Worm (Caenorhabditis elegans) whole organism, L1 larva: ENCODE data around the gene R12A1.3.

Experiments
- C04F5.9 ChIP-seq: sonication (generic microtip); optimal IDR thresholded peaks from 2 replicates; lab custom pipeline; 2016; ENCODE audit warnings: missing genetic modification characterization, missing compliant biosample characterization
- C34B4.2 ChIP-seq: sonication (generic microtip); optimal IDR thresholded peaks from 2 replicates; lab custom pipeline; 2017; ENCODE audit warnings: mild to moderate bottlenecking, missing genetic modification characterization, missing compliant biosample characterization
- aha-1 ChIP-seq: fragments of 150-350 bp; optimal IDR thresholded peaks from 2 replicates; lab custom pipeline; 2014; ENCODE audit warnings: missing biosample characterization, missing genetic modification characterization
- blmp-1 ChIP-seq: fragments of 150-350 bp; optimal IDR thresholded peaks from 2 replicates; lab custom pipeline; 2014; ENCODE audit warnings: missing biosample characterization, missing genetic modification characterization
- ceh-63 ChIP-seq: fragments of 200-800 bp; sonication (Bioruptor generic); optimal IDR thresholded peaks from 2 replicates; lab custom pipeline; 2018; ENCODE audit warnings: mild to moderate bottlenecking, missing genetic modification characterization, missing compliant biosample characterization
- ceh-8 ChIP-seq: fragments of 200-800 bp; sonication (Bioruptor generic); optimal IDR thresholded peaks from 2 replicates; lab custom pipeline; 2018; ENCODE audit warnings: mild to moderate bottlenecking, missing genetic modification characterization, moderate library complexity, missing compliant biosample characterization
- ceh-82 ChIP-seq, 3 experiments: fragments of 150-350 bp in 1 of 3; sonication (generic microtip) in 2 of 3; optimal IDR thresholded peaks; 2 replicates each; lab custom pipeline; 2014 to 2017; ENCODE audit warnings: missing biosample characterization in 3 of 3, missing genetic modification characterization in 3 of 3
- ceh-88 ChIP-seq: fragments of 200-800 bp; sonication (Bioruptor generic); IDR thresholded peaks from 2 replicates; pipeline ENCODE4 v1.3.6; 2022; ENCODE audit warnings: missing genetic modification characterization, missing compliant biosample characterization
- ces-1 ChIP-seq: fragments of 150-350 bp; optimal IDR thresholded peaks from 2 replicates; lab custom pipeline; 2014; ENCODE audit warnings: missing biosample characterization, missing genetic modification reagents, missing genetic modification characterization
- efl-1 ChIP-seq, 4 experiments: fragments of 150-350 bp; optimal IDR thresholded peaks in 3 of 4; peaks in 1 of 4; 1 replicate in 1 of 4; 2 replicates in 3 of 4; lab custom pipeline; 2014; ENCODE audit warnings: missing biosample characterization in 2 of 4, missing genetic modification characterization in 2 of 4, missing genetic modification reagents in 2 of 4
- efl-3 ChIP-seq: fragments of 200-800 bp; sonication (Bioruptor generic); optimal IDR thresholded peaks from 2 replicates; lab custom pipeline; 2018; ENCODE audit warnings: mild to moderate bottlenecking, missing genetic modification characterization, missing compliant biosample characterization
- egl-27 ChIP-seq, 2 experiments: fragments of 150-350 bp in 1 of 2; sonication (generic microtip); optimal IDR thresholded peaks; 3 replicates each; lab custom pipeline; 2017 to 2018; ENCODE audit warnings: missing biosample characterization in 2 of 2, missing genetic modification characterization in 2 of 2, missing genetic modification reagents in 2 of 2
- elt-3 ChIP-seq, 6 experiments: fragments of 150-350 bp in 1 of 6; sonication (generic microtip); optimal IDR thresholded peaks; 2 replicates each; lab custom pipeline; 2017 to 2018; ENCODE audit warnings: missing biosample characterization in 6 of 6, missing genetic modification characterization in 6 of 6, inconsistent platforms in 1 of 6
- fkh-10 ChIP-seq: sonication (generic microtip); optimal IDR thresholded peaks from 2 replicates; lab custom pipeline; 2017; ENCODE audit warnings: missing biosample characterization, missing genetic modification reagents, missing genetic modification characterization
- fkh-8 ChIP-seq: sonication (generic microtip); optimal IDR thresholded peaks from 2 replicates; lab custom pipeline; 2016; ENCODE audit warnings: mild to moderate bottlenecking, missing genetic modification characterization, missing compliant biosample characterization
- fos-1 ChIP-seq: fragments of 150-350 bp; optimal IDR thresholded peaks from 2 replicates; lab custom pipeline; 2014; ENCODE audit warnings: missing biosample characterization, missing genetic modification characterization
- grh-1 ChIP-seq: fragments of 200-800 bp; sonication (Bioruptor generic); IDR thresholded peaks from 2 replicates; pipeline ENCODE4 v1.3.6; 2022; ENCODE audit warnings: missing genetic modification reagents, missing genetic modification characterization, missing compliant biosample characterization
- hlh-17 ChIP-seq: fragments of 200-800 bp; sonication (Bioruptor generic); optimal IDR thresholded peaks from 2 replicates; lab custom pipeline; 2018; ENCODE audit warnings: missing genetic modification characterization, mild to moderate bottlenecking, missing compliant biosample characterization, moderate library complexity, borderline replicate concordance
- hlh-4 ChIP-seq: sonication (generic microtip); optimal IDR thresholded peaks from 2 replicates; lab custom pipeline; 2016; ENCODE audit warnings: mild to moderate bottlenecking, missing genetic modification characterization, missing compliant biosample characterization
- lin-13 ChIP-seq: fragments of 150-350 bp; optimal IDR thresholded peaks from 2 replicates; lab custom pipeline; 2014; ENCODE audit warnings: missing biosample characterization, missing genetic modification reagents, missing genetic modification characterization
- lin-14 ChIP-seq: fragments of 200-800 bp; sonication (Bioruptor generic); optimal IDR thresholded peaks from 2 replicates; lab custom pipeline; 2018; ENCODE audit warnings: mild to moderate bottlenecking, missing genetic modification characterization, moderate library complexity, missing compliant biosample characterization
- lin-15B ChIP-seq: fragments of 150-350 bp; sonication (generic microtip); optimal IDR thresholded peaks from 3 replicates; lab custom pipeline; 2014; ENCODE audit warnings: missing biosample characterization, missing genetic modification characterization
- lin-35 ChIP-seq, 2 experiments: fragments of 150-350 bp; optimal IDR thresholded peaks; 2 replicates each; lab custom pipeline; 2014; ENCODE audit warnings: missing biosample characterization in 2 of 2, missing genetic modification characterization in 2 of 2, missing genetic modification reagents in 2 of 2
- lsy-2 ChIP-seq, 2 experiments: fragments of 150-350 bp; optimal IDR thresholded peaks; 2 replicates each; lab custom pipeline; 2014; ENCODE audit warnings: missing biosample characterization in 2 of 2, missing genetic modification characterization in 2 of 2
- mab-9 ChIP-seq: fragments of 200-800 bp; sonication (Bioruptor generic); IDR thresholded peaks from 2 replicates; pipeline ENCODE4 v1.3.6; 2022; ENCODE audit warnings: missing genetic modification reagents, missing genetic modification characterization, missing compliant biosample characterization
- mdl-1 ChIP-seq, 2 experiments: fragments of 150-350 bp; optimal IDR thresholded peaks; 2 replicates each; lab custom pipeline; 2014 to 2017; ENCODE audit warnings: missing biosample characterization in 2 of 2, missing genetic modification characterization in 2 of 2, inconsistent platforms in 1 of 2
- mef-2 ChIP-seq: fragments of 150-350 bp; optimal IDR thresholded peaks from 2 replicates; lab custom pipeline; 2014; ENCODE audit warnings: missing biosample characterization, missing genetic modification characterization
- mep-1 ChIP-seq: fragments of 150-350 bp; optimal IDR thresholded peaks from 2 replicates; lab custom pipeline; 2014; ENCODE audit warnings: missing biosample characterization, missing genetic modification characterization
- nhr-11 ChIP-seq: fragments of 150-350 bp; optimal IDR thresholded peaks from 2 replicates; lab custom pipeline; 2014; ENCODE audit warnings: missing biosample characterization, missing genetic modification characterization
- nhr-19 ChIP-seq: fragments of 200-800 bp; sonication (Bioruptor generic); conservative IDR thresholded peaks from 2 replicates; pipeline ENCODE4 v1.3.6; 2022; ENCODE audit warnings: missing genetic modification characterization, missing compliant biosample characterization
- nhr-20 ChIP-seq: sonication (generic microtip); optimal IDR thresholded peaks from 2 replicates; lab custom pipeline; 2016; ENCODE audit warnings: mild to moderate bottlenecking, missing genetic modification characterization, missing compliant biosample characterization
- nhr-237 ChIP-seq: fragments of 150-350 bp; optimal IDR thresholded peaks from 2 replicates; lab custom pipeline; 2014; ENCODE audit warnings: missing biosample characterization, missing genetic modification characterization
- nhr-28 ChIP-seq: fragments of 150-350 bp; optimal IDR thresholded peaks from 2 replicates; lab custom pipeline; 2014; ENCODE audit warnings: missing biosample characterization, missing genetic modification characterization
- nhr-71 ChIP-seq: sonication (generic microtip); optimal IDR thresholded peaks from 2 replicates; lab custom pipeline; 2016; ENCODE audit warnings: mild to moderate bottlenecking, missing genetic modification characterization, moderate library complexity, missing compliant biosample characterization
- nhr-85 ChIP-seq: sonication (generic microtip); peaks from one replicate; lab custom pipeline; 2016; ENCODE audit warnings: missing genetic modification characterization, inconsistent platforms, missing compliant biosample characterization
- nhr-90 ChIP-seq: sonication (generic microtip); optimal IDR thresholded peaks from 2 replicates; lab custom pipeline; 2016; ENCODE audit warnings: mild to moderate bottlenecking, missing genetic modification characterization, missing compliant biosample characterization; ENCODE audit not compliant: poor library complexity
- snu-23 ChIP-seq: sonication (generic microtip); optimal IDR thresholded peaks from 2 replicates; lab custom pipeline; 2016; ENCODE audit warnings: missing genetic modification characterization, missing compliant biosample characterization
- tbx-2 ChIP-seq: sonication (generic microtip); optimal IDR thresholded peaks from 2 replicates; lab custom pipeline; 2016; ENCODE audit warnings: missing genetic modification characterization, missing compliant biosample characterization
- unc-130 ChIP-seq: fragments of 150-350 bp; optimal IDR thresholded peaks from 2 replicates; lab custom pipeline; 2017; ENCODE audit warnings: missing biosample characterization, missing genetic modification characterization, inconsistent platforms
- unc-86 ChIP-seq: sonication (generic microtip); optimal IDR thresholded peaks from 2 replicates; lab custom pipeline; 2016; ENCODE audit warnings: missing genetic modification characterization, missing compliant biosample characterization
- unc-98 ChIP-seq: fragments of 200-800 bp; sonication (Bioruptor generic); IDR thresholded peaks from 2 replicates; pipeline ENCODE4 v1.3.6; 2022; ENCODE audit warnings: missing genetic modification characterization, missing compliant biosample characterization
- xbp-1 ChIP-seq: sonication (generic microtip); optimal IDR thresholded peaks from 2 replicates; lab custom pipeline; 2016; ENCODE audit warnings: missing genetic modification characterization, missing compliant biosample characterization
- ztf-11 ChIP-seq, 2 experiments: sonication (generic microtip); optimal IDR thresholded peaks; 2 replicates each; lab custom pipeline; 2016 to 2017; ENCODE audit warnings: missing genetic modification characterization in 2 of 2, missing biosample characterization in 1 of 2, missing compliant biosample characterization in 1 of 2

Gene R12A1.3

ce11 chrV:1444180-1444579, 18.6 kb upstream of the R12A1.3 start, which contains the start of gene cnc-1:
Gene cnc-1 (minus strand): TSS chrV:1444280.
- TF ChIP-seq snu-23 (GFP tag; lab: Kevin White, UChicago) = no peak
- TF ChIP-seq egl-27 (tag; optimal IDR thresholded peaks at IDR 0.05; lab: Kevin White, UChicago) = no peak
- TF ChIP-seq mab-9 (GFP tag; lab: Robert Waterston, UW) = no peak
- TF ChIP-seq ces-1 = no peak
- no peak for TF ChIP-seq nhr-11
- TF ChIP-seq mep-1 (tag; lab: Kevin White, UChicago) = no peak
- no peak for TF ChIP-seq nhr-237
- no peak for TF ChIP-seq mdl-1 (tag; optimal IDR thresholded peaks at IDR 0.05; lab: Kevin White, UChicago)
- TF ChIP-seq hlh-4 = no peak
- TF ChIP-seq C04F5.9 (tag; lab: Kevin White, UChicago) = no peak
- TF ChIP-seq ztf-11 (tag; optimal IDR thresholded peaks at IDR 0.05; lab: Kevin White, UChicago) = no peak
- no peak for TF ChIP-seq lin-35 (GFP tag; optimal IDR thresholded peaks at IDR 0.05; lab: Kevin White, UChicago)
- no peak for TF ChIP-seq grh-1
- no peak for TF ChIP-seq ceh-88
- TF ChIP-seq nhr-85 (tag; lab: Kevin White, UChicago) = no peak
- TF ChIP-seq nhr-90 (tag; lab: Kevin White, UChicago) = no peak
- no peak for TF ChIP-seq mef-2 (tag; lab: Kevin White, UChicago)
- no peak for TF ChIP-seq ceh-82 (tag; optimal IDR thresholded peaks at IDR 0.05; lab: Kevin White, UChicago)
- no peak for TF ChIP-seq lin-15B (tag; lab: Kevin White, UChicago)

ce11 chrV:1442042-1442441, 16.4 kb upstream of the R12A1.3 start, which contains the start of gene cnc-11:
Gene cnc-11 (plus strand): TSS chrV:1442342.
- TF ChIP-seq aha-1 (tag; lab: Kevin White, UChicago) (no peak), efl-3 (GFP tag; lab: Kevin White, UChicago) (no peak), ceh-63 (GFP tag; lab: Kevin White, UChicago) (no peak), hlh-17 (no peak), ceh-82 (tag; optimal IDR thresholded peaks at IDR 0.05; lab: Kevin White, UChicago) (no peak)

- TF ChIP-seq nhr-237 (no peak), fos-1 (tag; lab: Kevin White, UChicago) (no peak), lin-14 (GFP tag; lab: Kevin White, UChicago) (peak; percentile 84), nhr-71 (tag; lab: Kevin White, UChicago) (peak; percentile 54), nhr-28 (no peak), fkh-10 (GFP tag; lab: Kevin White, UChicago) (no peak), unc-98 (GFP tag; lab: Robert Waterston, UW) (no peak), unc-130 (tag; lab: Kevin White, UChicago) (peak; percentile 24), mep-1 (tag; lab: Kevin White, UChicago) (no peak), nhr-20 (peak; percentile 65), efl-1 (optimal IDR thresholded peaks at IDR 0.05; lab: Kevin White, UChicago) (no peak), efl-1 (GFP tag; optimal IDR thresholded peaks at IDR 0.05 in 1 of 2; lab: Kevin White, UChicago) (peak in 1 of 2 experiments; percentile 58), elt-3 (tag; optimal IDR thresholded peaks at IDR 0.05; lab: Kevin White, UChicago) (peak in 4 of 6 experiments; percentile 43 to 84 (median 58)), grh-1 (peak; percentile 92), fkh-8 (no peak), C34B4.2 (tag; lab: Kevin White, UChicago) (no peak), lin-13 (GFP tag; lab: Kevin White, UChicago) (no peak), nhr-90 (tag; lab: Kevin White, UChicago) (peak; percentile 42), nhr-19 (peak; percentile 44), lsy-2 (tag; optimal IDR thresholded peaks at IDR 0.05; lab: Kevin White, UChicago) (peak in 1 of 2 experiments; percentile 23), aha-1 (tag; lab: Kevin White, UChicago) (no peak), blmp-1 (tag; lab: Kevin White, UChicago) (peak; percentile 7), unc-86 (no peak), snu-23 (GFP tag; lab: Kevin White, UChicago) (peak; percentile 44), nhr-85 (tag; lab: Kevin White, UChicago) (peak; percentile 89), xbp-1 (tag; lab: Kevin White, UChicago) (no peak), lin-35 (GFP tag; optimal IDR thresholded peaks at IDR 0.05; lab: Kevin White, UChicago) (no peak), ceh-8 (GFP tag; lab: Kevin White, UChicago) (no peak), tbx-2 (tag; lab: Kevin White, UChicago) (peak; percentile 37)
- TF ChIP-seq, all 84 proteins: peak for 14
These were observed 13.2 kb upstream of the R12A1.3 start, which contains the start of gene R09B5.11 for ce11 chrV:1438832-1439231. Gene R09B5.11 (plus strand): TSS chrV:1439205.
